Worm (Caenorhabditis elegans): Measurements from ENCODE around the gene glb-3.

Gene glb-3

DNA sequence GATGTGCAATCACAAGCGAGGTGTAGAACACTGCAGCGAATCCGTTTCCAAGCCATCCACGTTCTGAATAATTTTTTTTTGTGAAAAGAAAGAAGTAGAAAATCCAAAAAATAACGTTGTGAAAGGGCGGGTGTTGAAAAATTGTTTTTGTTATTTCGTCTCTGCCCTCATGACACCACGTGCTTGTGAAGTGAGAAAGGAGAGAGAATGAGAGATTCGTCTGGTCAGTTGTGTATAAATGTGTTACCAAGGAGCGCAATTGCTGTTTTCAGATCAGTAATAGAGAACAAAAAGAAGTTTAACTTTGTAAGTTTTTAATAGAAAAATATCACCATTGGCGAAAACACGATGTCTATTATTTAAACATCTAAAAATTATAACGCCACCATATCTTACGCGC, 13.1 kb upstream of the glb-3 start:
- TF ChIP-seq him-1 (tag; optimal IDR thresholded peaks at IDR 0.05) (no peak), W03F9.2 (tag; optimal IDR thresholded peaks at IDR 0.05) (no peak), dao-5 (tag; optimal IDR thresholded peaks at IDR 0.05) (no peak)

- TF ChIP-seq W03F9.2 (tag; optimal IDR thresholded peaks at IDR 0.05) (peak; percentile 12), him-1 (tag; optimal IDR thresholded peaks at IDR 0.05) (no peak), dao-5 (tag; optimal IDR thresholded peaks at IDR 0.05) (no peak)
These were observed 11.9 kb upstream of the glb-3 start, which contains the start of gene mboa-2 for ce11 chrV:11122466-11122865. Gene mboa-2, minus strand, starts transcription at chrV:11122493.

DNA sequence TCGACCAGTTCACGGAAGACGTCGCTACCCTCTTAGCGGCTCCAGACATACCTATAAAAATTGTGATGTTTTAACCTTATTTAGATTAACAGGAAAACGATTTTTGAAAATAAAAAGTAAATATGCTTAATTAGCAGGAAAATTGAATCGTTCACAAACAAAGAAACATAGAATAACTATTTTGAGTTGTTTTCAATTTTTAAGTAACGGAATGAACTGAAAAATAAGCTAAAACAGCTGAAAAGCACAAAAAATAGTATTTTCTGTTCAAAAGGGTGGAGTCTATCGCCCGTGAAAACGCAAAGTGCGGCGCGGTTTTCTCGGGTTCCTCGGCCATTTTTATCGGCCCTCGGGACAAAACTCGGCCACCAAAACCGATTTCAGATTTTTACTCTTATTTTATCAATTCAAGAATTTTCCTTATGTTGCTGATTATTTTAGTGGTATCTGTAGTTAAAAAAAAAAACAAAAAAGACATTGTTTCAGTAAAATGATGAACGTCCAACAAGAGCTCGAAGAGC, 10.5 kb upstream of the glb-3 start, which contains the start of the genes atp-5 and lmtr-3:
Gene atp-5 (minus strand): TSS at position 51 of the 521 bp plus-strand sequence.
Gene lmtr-3 (plus strand): TSS at position 370 of the 521 bp plus-strand sequence.
- TF ChIP-seq W03F9.2 (tag; optimal IDR thresholded peaks at IDR 0.05) (peak; percentile 84), him-1 (tag; optimal IDR thresholded peaks at IDR 0.05) (peak; percentile 34), dao-5 (tag; optimal IDR thresholded peaks at IDR 0.05) (no peak)

ce11 chrV:11124922-11125321, 9.5 kb upstream of the glb-3 start, which contains the start of gene C06H2.2:
Gene C06H2.2, plus strand, starts transcription at chrV:11125222.
- TF ChIP-seq dao-5 (tag; optimal IDR thresholded peaks at IDR 0.05): no peak
- TF ChIP-seq W03F9.2 (tag; optimal IDR thresholded peaks at IDR 0.05): no peak
- TF ChIP-seq him-1 (tag; optimal IDR thresholded peaks at IDR 0.05): no peak

DNA sequence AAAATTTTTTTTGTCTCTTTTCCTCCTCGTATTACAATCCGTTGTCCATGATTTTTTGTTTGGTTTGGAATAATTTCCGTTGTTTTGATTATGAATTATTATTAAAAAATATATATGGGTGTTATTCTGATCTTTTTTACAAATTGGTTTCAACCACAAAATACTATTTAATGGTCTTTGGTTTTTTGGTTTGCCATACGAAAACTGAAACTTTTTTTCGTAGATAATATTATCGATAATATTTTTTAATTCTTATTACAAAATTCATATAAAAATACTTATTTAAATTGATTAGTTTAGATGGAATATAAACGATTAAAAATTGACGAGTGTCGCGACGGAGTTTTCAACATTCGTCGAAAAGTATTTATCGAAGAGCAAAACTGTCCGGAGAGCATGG, 7.2 kb upstream of the glb-3 start, which contains the start of gene jmjd-5:
Gene jmjd-5 (plus strand): TSS at position 301 of the 400 bp plus-strand sequence.
- no peak for TF ChIP-seq W03F9.2 (tag; optimal IDR thresholded peaks at IDR 0.05)
- TF ChIP-seq dao-5 (tag; optimal IDR thresholded peaks at IDR 0.05): no peak

ce11 chrV:11131801-11132200, 2.6 kb upstream of the glb-3 start:
- no peak for TF ChIP-seq dao-5 (tag; optimal IDR thresholded peaks at IDR 0.05)
- TF ChIP-seq W03F9.2 (tag; optimal IDR thresholded peaks at IDR 0.05): no peak
- no peak for TF ChIP-seq him-1 (tag; optimal IDR thresholded peaks at IDR 0.05)

ce11 chrV:11133516-11133915, 880 bp upstream of the glb-3 start:
- TF ChIP-seq him-1 (tag; optimal IDR thresholded peaks at IDR 0.05): no peak
- TF ChIP-seq dao-5 (tag; optimal IDR thresholded peaks at IDR 0.05): no peak
- no peak for TF ChIP-seq W03F9.2 (tag; optimal IDR thresholded peaks at IDR 0.05)

ce11 chrV:11140326-11140725, 5.9 kb downstream of the glb-3 start:
- TF ChIP-seq him-1 (tag; optimal IDR thresholded peaks at IDR 0.05): no peak
- no peak for TF ChIP-seq dao-5 (tag; optimal IDR thresholded peaks at IDR 0.05)
- TF ChIP-seq W03F9.2 (tag; optimal IDR thresholded peaks at IDR 0.05): no peak

ce11 chrV:11141179-11141578, 6.8 kb downstream of the glb-3 start, which contains the start of gene folt-1:
Gene folt-1, plus strand, starts transcription at chrV:11141479.
- TF ChIP-seq him-1 (tag; optimal IDR thresholded peaks at IDR 0.05) (no peak), W03F9.2 (tag; optimal IDR thresholded peaks at IDR 0.05) (no peak), dao-5 (tag; optimal IDR thresholded peaks at IDR 0.05) (no peak)

- no peak for TF ChIP-seq him-1 (tag; optimal IDR thresholded peaks at IDR 0.05)
- no peak for TF ChIP-seq W03F9.2 (tag; optimal IDR thresholded peaks at IDR 0.05)
- TF ChIP-seq dao-5 (tag; optimal IDR thresholded peaks at IDR 0.05): no peak
These were observed 10.3 kb downstream of the glb-3 start, which contains the start of gene C06H2.7 for ce11 chrV:11144694-11145093. Gene C06H2.7, minus strand, starts transcription at chrV:11144794.

DNA sequence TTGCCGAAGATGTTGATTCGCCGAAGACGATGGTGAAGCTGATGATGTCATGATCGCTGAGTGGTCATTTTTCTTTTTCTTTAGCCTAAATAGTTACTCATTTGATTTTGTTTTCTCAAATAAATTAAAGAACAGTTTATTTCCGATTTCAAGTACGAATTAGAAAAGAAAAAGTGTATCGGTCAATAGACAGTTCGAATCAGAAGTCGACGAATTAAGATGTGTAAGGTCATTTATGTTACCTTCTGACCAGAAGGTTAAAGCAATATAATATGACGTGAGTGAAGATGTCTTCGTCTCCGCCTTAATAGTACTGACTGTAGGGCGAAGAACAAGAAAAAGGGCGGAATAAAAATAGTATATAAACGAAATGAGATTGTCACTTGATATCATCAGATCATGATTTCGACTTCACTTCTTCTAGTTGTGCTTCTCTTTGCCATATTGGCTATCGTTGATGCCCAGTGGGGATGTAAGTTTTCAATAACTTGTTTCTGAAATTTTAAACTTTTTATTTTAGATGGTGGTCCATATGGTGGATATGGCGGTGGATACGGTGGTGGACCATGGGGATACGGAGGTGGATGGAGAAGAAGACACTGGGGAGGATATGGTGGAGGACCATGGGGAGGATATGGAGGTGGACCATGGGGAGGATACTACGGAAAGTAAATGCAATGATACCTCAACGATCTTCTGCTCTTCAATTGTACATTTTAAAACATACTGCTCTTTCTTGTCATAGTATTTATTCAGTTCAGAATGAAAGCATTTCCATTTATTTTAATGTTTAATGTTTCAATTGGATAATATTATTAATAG, 12.8 kb downstream of the glb-3 start, which contains the start of the genes T19C4.24 and nlp-33:
Gene T19C4.24 (minus strand): TSS at position 51 of the 822 bp plus-strand sequence.
Gene nlp-33 (plus strand): TSS at position 389 of the 822 bp plus-strand sequence.
- no peak for TF ChIP-seq dao-5 (tag; optimal IDR thresholded peaks at IDR 0.05)
- no peak for TF ChIP-seq W03F9.2 (tag; optimal IDR thresholded peaks at IDR 0.05)
- TF ChIP-seq him-1 (tag; optimal IDR thresholded peaks at IDR 0.05): no peak

ce11 chrV:11147780-11148144, 13.4 kb downstream of the glb-3 start:
- no peak for TF ChIP-seq dao-5 (tag; optimal IDR thresholded peaks at IDR 0.05)
- no peak for TF ChIP-seq him-1 (tag; optimal IDR thresholded peaks at IDR 0.05)
- no peak for TF ChIP-seq W03F9.2 (tag; optimal IDR thresholded peaks at IDR 0.05)

ce11 chrV:11148971-11149370, 14.6 kb downstream of the glb-3 start:
- no peak for TF ChIP-seq W03F9.2 (tag; optimal IDR thresholded peaks at IDR 0.05)
- no peak for TF ChIP-seq him-1 (tag; optimal IDR thresholded peaks at IDR 0.05)
- TF ChIP-seq dao-5 (tag; optimal IDR thresholded peaks at IDR 0.05): no peak

ce11 chrV:11149405-11149804, 15.0 kb downstream of the glb-3 start, which contains the start of gene T19C4.1:
Gene T19C4.1, plus strand, starts transcription at chrV:11149705.
- TF ChIP-seq W03F9.2 (tag; optimal IDR thresholded peaks at IDR 0.05) (no peak), dao-5 (tag; optimal IDR thresholded peaks at IDR 0.05) (no peak), him-1 (tag; optimal IDR thresholded peaks at IDR 0.05) (no peak)
